Fruit fly (Drosophila melanogaster) whole organism, embryonic: ENCODE data around the gene Gdh.

Experiments used
- Ada2b ChIP-seq: fragments of 200-800 bp; sonication (Bioruptor generic); IDR thresholded peaks from 2 replicates; pipeline ENCODE4 v1.3.6; 2022; ENCODE audit warnings: missing biosample characterization, missing genetic modification characterization
- Aef1 ChIP-seq: fragments of 200-800 bp; sonication (Bioruptor generic); IDR thresholded peaks from 3 replicates; pipeline ENCODE4 v1.3.6; 2022; ENCODE audit warnings: missing biosample characterization, missing genetic modification characterization
- Atf6 ChIP-seq: fragments of 200-800 bp; sonication (Bioruptor generic); IDR thresholded peaks from 2 replicates; pipeline ENCODE4 v1.3.6; 2022; ENCODE audit warnings: missing biosample characterization, missing genetic modification characterization
- Bgb ChIP-seq: fragments of 200-800 bp; sonication (Bioruptor generic); IDR thresholded peaks from 2 replicates; pipeline ENCODE4 v1.3.6; 2022; ENCODE audit warnings: missing biosample characterization, missing genetic modification characterization; ENCODE audit not compliant: partially characterized antibody
- CG13775 ChIP-seq: fragments of 200-800 bp; sonication (Bioruptor generic); optimal IDR thresholded peaks from 3 replicates; lab custom pipeline; 2017; ENCODE audit warnings: missing biosample characterization, mild to moderate bottlenecking, missing genetic modification characterization
- CG14667 ChIP-seq: fragments of 200-800 bp; sonication (Bioruptor generic); IDR thresholded peaks from 2 replicates; pipeline ENCODE4 v1.3.6; 2022; ENCODE audit warnings: missing biosample characterization, missing genetic modification characterization
- CG14860 ChIP-seq: fragments of 200-800 bp; sonication (Bioruptor generic); IDR thresholded peaks from 3 replicates; pipeline ENCODE4 v1.3.6; 2022; ENCODE audit warnings: missing biosample characterization, missing genetic modification characterization; ENCODE audit not compliant: partially characterized antibody
- CG15073 ChIP-seq: fragments of 200-800 bp; sonication (Bioruptor generic); optimal IDR thresholded peaks from 2 replicates; lab custom pipeline; 2016; ENCODE audit warnings: missing biosample characterization, missing genetic modification characterization
- CG15479 ChIP-seq: fragments of 200-800 bp; sonication (Bioruptor generic); optimal IDR thresholded peaks from 3 replicates; lab custom pipeline; 2019; ENCODE audit warnings: missing biosample characterization, mild to moderate bottlenecking, missing genetic modification characterization, moderate library complexity
- CG17385 ChIP-seq: fragments of 200-800 bp; sonication (Bioruptor generic); optimal IDR thresholded peaks from 3 replicates; lab custom pipeline; 2018; ENCODE audit warnings: missing biosample characterization, mild to moderate bottlenecking, missing genetic modification characterization
- CG30431 ChIP-seq: fragments of 200-800 bp; sonication (Bioruptor generic); optimal IDR thresholded peaks from 2 replicates; lab custom pipeline; 2017; ENCODE audit warnings: missing biosample characterization, missing genetic modification characterization
- CG31224 ChIP-seq: fragments of 200-800 bp; sonication (Bioruptor generic); IDR thresholded peaks from 2 replicates; pipeline ENCODE4 v1.3.6; 2022; ENCODE audit warnings: missing biosample characterization, missing genetic modification characterization
- CG31365 ChIP-seq: fragments of 200-800 bp; sonication (Bioruptor generic); optimal IDR thresholded peaks from 2 replicates; lab custom pipeline; 2018; ENCODE audit warnings: missing biosample characterization, mild to moderate bottlenecking, missing genetic modification characterization
- CG32767 ChIP-seq: fragments of 200-800 bp; sonication (Bioruptor generic); IDR thresholded peaks from 2 replicates; pipeline ENCODE4 v1.3.6; 2022; ENCODE audit warnings: missing biosample characterization, missing genetic modification characterization
- CG33213 ChIP-seq: fragments of 200-800 bp; sonication (Bioruptor generic); optimal IDR thresholded peaks from 3 replicates; lab custom pipeline; 2016; ENCODE audit warnings: missing biosample characterization, missing genetic modification characterization
- CG3407 ChIP-seq: fragments of 200-800 bp; sonication (Bioruptor generic); optimal IDR thresholded peaks from 2 replicates; lab custom pipeline; 2018; ENCODE audit warnings: missing biosample characterization, mild to moderate bottlenecking, missing genetic modification characterization
- CG3726 ChIP-seq: fragments of 200-800 bp; sonication (Bioruptor generic); IDR thresholded peaks from 3 replicates; pipeline ENCODE4, ENCODE4 v1.3.6; 2022; ENCODE audit warnings: missing biosample characterization, missing genetic modification characterization
- CG3995 ChIP-seq: fragments of 200-800 bp; sonication (Bioruptor generic); optimal IDR thresholded peaks from 3 replicates; lab custom pipeline; 2016; ENCODE audit warnings: missing biosample characterization, missing genetic modification characterization
- CG6254 ChIP-seq: fragments of 200-800 bp; sonication (Bioruptor generic); optimal IDR thresholded peaks from 3 replicates; lab custom pipeline; 2017; ENCODE audit warnings: mild to moderate bottlenecking, missing biosample characterization, missing genetic modification reagents, missing genetic modification characterization
- CG8924 ChIP-seq: fragments of 200-800 bp; optimal IDR thresholded peaks from 3 replicates; lab custom pipeline; 2019; ENCODE audit warnings: missing biosample characterization, mild to moderate bottlenecking, missing genetic modification characterization, moderate library complexity
- CkIIα-i1 ChIP-seq: fragments of 200-800 bp; sonication (Bioruptor generic); IDR thresholded peaks from 2 replicates; pipeline ENCODE4 v1.3.6; 2022; ENCODE audit warnings: missing biosample characterization, missing genetic modification characterization
- Dad ChIP-seq: fragments of 200-800 bp; sonication (Bioruptor generic); optimal IDR thresholded peaks from 3 replicates; lab custom pipeline; 2016; ENCODE audit warnings: missing biosample characterization, missing genetic modification characterization
- Dref ChIP-seq: fragments of 200-800 bp; sonication (Bioruptor generic); IDR thresholded peaks from 2 replicates; pipeline ENCODE4 v1.3.6; 2022; ENCODE audit warnings: missing biosample characterization, missing genetic modification characterization
- HmgZ ChIP-seq: fragments of 200-800 bp; sonication (Bioruptor generic); optimal IDR thresholded peaks from 2 replicates; lab custom pipeline; 2018; ENCODE audit warnings: missing biosample characterization, mild to moderate bottlenecking, missing genetic modification characterization
- Hmx ChIP-seq: fragments of 200-800 bp; sonication (Bioruptor generic); optimal IDR thresholded peaks from 2 replicates; lab custom pipeline; 2016; ENCODE audit warnings: missing biosample characterization, missing genetic modification characterization
- Hr3 ChIP-seq: fragments of 200-800 bp; sonication (Bioruptor generic); optimal IDR thresholded peaks from 3 replicates; lab custom pipeline; 2016; ENCODE audit warnings: missing biosample characterization, missing genetic modification characterization
- Hr78 ChIP-seq, 2 experiments: fragments of 200-800 bp in 1 of 2; fragments of >200 bp in 1 of 2; sonication (Bioruptor generic) in 1 of 2; optimal IDR thresholded peaks; 2 replicates each; lab custom pipeline; 2017 to 2019; ENCODE audit warnings: missing biosample characterization in 2 of 2, missing genetic modification characterization in 2 of 2, mild to moderate bottlenecking in 1 of 2, moderate library complexity in 1 of 2
- Meics ChIP-seq: fragments of 200-800 bp; sonication (Bioruptor generic); optimal IDR thresholded peaks from 2 replicates; lab custom pipeline; 2017; ENCODE audit warnings: missing biosample characterization, mild to moderate bottlenecking, missing genetic modification characterization
- Opbp ChIP-seq: fragments of 200-800 bp; sonication (Bioruptor generic); IDR thresholded peaks from 3 replicates; pipeline ENCODE4 v1.3.6; 2022; ENCODE audit warnings: missing biosample characterization, missing genetic modification characterization; ENCODE audit not compliant: partially characterized antibody
- Sox100B ChIP-seq: fragments of 200-800 bp; sonication (Bioruptor generic); optimal IDR thresholded peaks from 3 replicates; lab custom pipeline; 2018; ENCODE audit warnings: missing biosample characterization, mild to moderate bottlenecking, missing genetic modification characterization
- ac ChIP-seq: fragments of 200-800 bp; sonication (Bioruptor generic); optimal IDR thresholded peaks from 3 replicates; lab custom pipeline; 2017; ENCODE audit warnings: missing biosample characterization, mild to moderate bottlenecking, missing genetic modification characterization
- crc ChIP-seq: fragments of 200-800 bp; sonication (Bioruptor generic); optimal IDR thresholded peaks from 2 replicates; lab custom pipeline; 2016; ENCODE audit warnings: missing biosample characterization, missing genetic modification characterization
- crp ChIP-seq, 2 experiments: fragments of 200-800 bp; sonication (Bioruptor generic); optimal IDR thresholded peaks; 2 replicates in 1 of 2; 3 replicates in 1 of 2; lab custom pipeline; 2017; ENCODE audit warnings: missing biosample characterization in 2 of 2, missing genetic modification characterization in 2 of 2, mild to moderate bottlenecking in 1 of 2, moderate library complexity in 1 of 2
- da ChIP-seq: fragments of 200-800 bp; sonication (Bioruptor generic); optimal IDR thresholded peaks from 2 replicates; lab custom pipeline; 2016; ENCODE audit warnings: missing biosample characterization, missing genetic modification characterization
- ewg ChIP-seq: fragments of 200-800 bp; sonication (Bioruptor generic); optimal IDR thresholded peaks from 3 replicates; lab custom pipeline; 2017; ENCODE audit warnings: mild to moderate bottlenecking, missing biosample characterization, missing genetic modification reagents, missing genetic modification characterization
- gcm ChIP-seq: fragments of 200-800 bp; sonication (Bioruptor generic); optimal IDR thresholded peaks from 2 replicates; lab custom pipeline; 2019; ENCODE audit warnings: missing biosample characterization, mild to moderate bottlenecking, missing genetic modification characterization, moderate library complexity
- gro ChIP-seq: fragments of 200-800 bp; sonication (Bioruptor generic); optimal IDR thresholded peaks from 2 replicates; lab custom pipeline; 2016; ENCODE audit warnings: missing biosample characterization, missing genetic modification characterization
- hb ChIP-seq: fragments of 200-800 bp; sonication (Bioruptor generic); IDR thresholded peaks from 3 replicates; pipeline ENCODE4 v1.3.6; 2022; ENCODE audit warnings: missing biosample characterization, missing genetic modification characterization; ENCODE audit not compliant: partially characterized antibody
- insv ChIP-seq, 2 experiments: fragments of 200-800 bp; sonication (Bioruptor generic); optimal IDR thresholded peaks; 3 replicates each; lab custom pipeline; 2016 to 2018; ENCODE audit warnings: missing biosample characterization in 2 of 2, missing genetic modification characterization in 2 of 2
- jing ChIP-seq: fragments of 200-800 bp; sonication (Bioruptor generic); optimal IDR thresholded peaks from 2 replicates; lab custom pipeline; 2018; ENCODE audit warnings: missing biosample characterization, mild to moderate bottlenecking, missing genetic modification characterization
- ken ChIP-seq: fragments of 200-800 bp; sonication (Bioruptor generic); IDR thresholded peaks from 3 replicates; pipeline ENCODE4 v1.3.6; 2022; ENCODE audit warnings: missing biosample characterization, missing genetic modification characterization
- kni ChIP-seq: fragments of 200-800 bp; sonication (Bioruptor generic); optimal IDR thresholded peaks from 3 replicates; lab custom pipeline; 2017; ENCODE audit warnings: mild to moderate bottlenecking, missing biosample characterization, missing genetic modification reagents, missing genetic modification characterization
- lab ChIP-seq: fragments of 200-800 bp; sonication (Bioruptor generic); optimal IDR thresholded peaks from 3 replicates; lab custom pipeline; 2017; ENCODE audit warnings: missing biosample characterization, missing genetic modification characterization, mild to moderate bottlenecking, moderate library complexity, missing genetic modification reagents
- sc ChIP-seq, 3 experiments: fragments of >200 bp in 2 of 3; fragments of 200-800 bp in 1 of 3; sonication (Bioruptor generic) in 1 of 3; optimal IDR thresholded peaks; 2 replicates in 2 of 3; 3 replicates in 1 of 3; lab custom pipeline; 2017; ENCODE audit warnings: mild to moderate bottlenecking in 1 of 3, missing biosample characterization in 1 of 3, missing genetic modification characterization in 1 of 3, missing genetic modification reagents in 1 of 3
- shn ChIP-seq: fragments of 200-800 bp; sonication (Bioruptor generic); optimal IDR thresholded peaks from 3 replicates; lab custom pipeline; 2016; ENCODE audit warnings: missing biosample characterization, missing genetic modification characterization
- so ChIP-seq: fragments of 200-800 bp; sonication (Bioruptor generic); IDR thresholded peaks from 3 replicates; pipeline ENCODE4 v1.3.6; 2022; ENCODE audit warnings: missing biosample characterization, missing genetic modification characterization
- unpg ChIP-seq: fragments of 200-800 bp; sonication (Bioruptor generic); optimal IDR thresholded peaks from 3 replicates; lab custom pipeline; 2018; ENCODE audit warnings: missing biosample characterization, mild to moderate bottlenecking, missing genetic modification characterization, moderate library complexity

Gdh gene

dm6 chr3R:23888273-23889220 is 54.4 kb downstream of the Gdh start:
- TF ChIP-seq CG30431 (GFP tag; lab: Kevin White, UChicago) (no peak), CG3407 (GFP tag; lab: Kevin White, UChicago) (no peak), CG31365 (tag; lab: Kevin White, UChicago) (no peak), CG8924 (tag; lab: Kevin White, UChicago) (no peak), crp (GFP tag; optimal IDR thresholded peaks at IDR 0.05; lab: Kevin White, UChicago) (no peak), Meics (GFP tag; lab: Kevin White, UChicago) (peak; percentile 14), so (GFP tag; lab: Robert Waterston, UW) (no peak), CG33213 (no peak), unpg (GFP tag; lab: Kevin White, UChicago) (peak; percentile 32), Hmx (no peak), CG15479 (no peak), Hr78 (GFP tag; optimal IDR thresholded peaks at IDR 0.05; lab: Kevin White, UChicago) (no peak), Dad (GFP tag; lab: Kevin White, UChicago) (no peak), Opbp (GFP tag; lab: Robert Waterston, UW) (no peak), lab (peak; percentile 25), CG3726 (GFP tag; lab: Robert Waterston, UW) (no peak), CG3995 (GFP tag; lab: Kevin White, UChicago) (no peak), da (no peak), CG14667 (GFP tag; lab: Robert Waterston, UW) (no peak), CG14860 (no peak), HmgZ (no peak), Sox100B (GFP tag; lab: Kevin White, UChicago) (no peak), hb (GFP tag; lab: Robert Waterston, UW) (no peak), sc (optimal IDR thresholded peaks at IDR 0.05; lab: Kevin White, UChicago) (no peak), sc (GFP tag; optimal IDR thresholded peaks at IDR 0.05; lab: Kevin White, UChicago) (no peak), CG15073 (GFP tag; lab: Kevin White, UChicago) (no peak), CG32767 (GFP tag; lab: Robert Waterston, UW) (no peak), CG6254 (GFP tag; lab: Kevin White, UChicago) (no peak), jing (GFP tag; lab: Kevin White, UChicago) (peak; percentile 17), CkIIα-i1 (no peak), gcm (GFP tag; lab: Kevin White, UChicago) (peak; percentile 13), insv (GFP tag; optimal IDR thresholded peaks at IDR 0.05; lab: Kevin White, UChicago) (no peak), Hr3 (GFP tag; lab: Kevin White, UChicago) (peak; percentile 10), shn (GFP tag; lab: Kevin White, UChicago) (no peak), CG17385 (GFP tag; lab: Kevin White, UChicago) (peak; percentile 29), Atf6 (peak; percentile 22; the same call in 1 of the 2 replicates), Bgb (GFP tag; lab: Robert Waterston, UW) (no peak), kni (GFP tag; lab: Kevin White, UChicago) (no peak), crc (no peak), Ada2b (GFP tag; lab: Robert Waterston, UW) (peak; percentile 40), Dref (no peak), ken (GFP tag; lab: Robert Waterston, UW) (0 out of 3 replicates have a peak, but pooled peaks have one; percentile 26), gro (GFP tag; lab: Kevin White, UChicago) (no peak), CG31224 (GFP tag; lab: Robert Waterston, UW) (no peak), Aef1 (GFP tag; lab: Robert Waterston, UW) (0 out of 3 replicates have a peak, but pooled peaks have one; percentile 14), CG13775 (GFP tag; lab: Kevin White, UChicago) (no peak), ac (GFP tag; lab: Kevin White, UChicago) (no peak), ewg (no peak)
